Worm (Caenorhabditis elegans) whole organism, young adult: Measurements from ENCODE around the gene Y50E8A.1.

Experiments used
- C06A6.2 ChIP-seq: fragments of 200-800 bp; sonication (Bioruptor generic); conservative IDR thresholded peaks from 2 replicates; pipeline ENCODE4 v1.3.6; 2022; ENCODE audit warnings: missing genetic modification characterization, missing compliant biosample characterization
- Y79H2A.3 ChIP-seq: fragments of 200-800 bp; sonication (Bioruptor generic); conservative IDR thresholded peaks from 2 replicates; pipeline ENCODE4 v1.3.6; 2022; ENCODE audit warnings: missing genetic modification reagents, missing genetic modification characterization, missing compliant biosample characterization
- aptf-2 ChIP-seq: fragments of 200-800 bp; sonication (Bioruptor generic); conservative IDR thresholded peaks from 2 replicates; pipeline ENCODE4 v1.3.6; 2022; ENCODE audit warnings: missing genetic modification reagents, missing genetic modification characterization, missing compliant biosample characterization
- cebp-1 ChIP-seq, 2 experiments: fragments of 200-800 bp in 1 of 2; sonication (Bioruptor generic) in 1 of 2; sonication (generic microtip) in 1 of 2; IDR thresholded peaks in 1 of 2; optimal IDR thresholded peaks in 1 of 2; 2 replicates each; pipeline versions ENCODE4 v1.3.6 to Lab custom; 2017 to 2022; ENCODE audit warnings: missing compliant biosample characterization in 2 of 2, missing genetic modification characterization in 2 of 2, mild to moderate bottlenecking in 1 of 2, missing genetic modification reagents in 1 of 2, moderate library complexity in 1 of 2
- cebp-2 ChIP-seq: fragments of 200-800 bp; sonication (Bioruptor generic); IDR thresholded peaks from 2 replicates; pipeline ENCODE4 v1.3.6; 2022; ENCODE audit warnings: missing genetic modification characterization, missing compliant biosample characterization
- die-1 ChIP-seq: sonication (generic microtip); optimal IDR thresholded peaks from 2 replicates; lab custom pipeline; 2016; ENCODE audit warnings: missing genotype, mild to moderate bottlenecking, missing genetic modification characterization, missing compliant biosample characterization
- fkh-3 ChIP-seq: sonication (generic microtip); optimal IDR thresholded peaks from 2 replicates; lab custom pipeline; 2016; ENCODE audit warnings: mild to moderate bottlenecking, missing genetic modification characterization, missing compliant biosample characterization
- hmg-20 ChIP-seq: fragments of 200-800 bp; sonication (Bioruptor generic); IDR thresholded peaks from 2 replicates; pipeline ENCODE4 v1.3.6; 2022; ENCODE audit warnings: missing genetic modification reagents, missing genetic modification characterization, missing compliant biosample characterization
- lin-54 ChIP-seq: fragments of 200-800 bp; sonication (Bioruptor generic); optimal IDR thresholded peaks from 2 replicates; lab custom pipeline; 2018; ENCODE audit warnings: mild to moderate bottlenecking, missing genetic modification characterization, missing compliant biosample characterization
- unc-130 ChIP-seq: sonication (generic microtip); optimal IDR thresholded peaks from 2 replicates; lab custom pipeline; 2016; ENCODE audit warnings: missing genetic modification reagents, missing genetic modification characterization, missing compliant biosample characterization
- unc-62 ChIP-seq: fragments of 150-350 bp; optimal IDR thresholded peaks from 2 replicates; lab custom pipeline; 2014; ENCODE audit warnings: missing biosample characterization, missing genetic modification reagents, missing genetic modification characterization

DNA sequence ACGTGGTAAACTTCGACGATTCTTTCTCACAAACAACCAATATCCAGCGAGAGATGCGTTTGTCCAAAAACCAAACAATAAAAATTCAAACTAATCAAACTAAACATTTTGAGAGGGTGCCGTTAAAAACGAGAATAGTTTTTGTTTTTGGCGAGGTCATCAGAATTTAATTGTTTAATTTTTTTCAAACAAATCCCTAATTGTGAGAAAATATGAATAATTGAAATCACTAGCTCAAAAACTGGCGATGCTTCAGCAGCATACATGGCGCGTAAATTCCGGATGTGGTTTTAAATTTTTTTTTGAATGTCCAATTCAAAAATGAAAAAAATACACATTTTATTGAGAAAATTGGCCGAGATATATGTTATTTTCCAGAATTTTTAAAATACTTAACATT, 7.2 kb upstream of the Y50E8A.1 start, which contains the start of gene R08A2.1:
- no peak for TF ChIP-seq lin-54 (GFP tag; lab: Kevin White, UChicago)
- no peak for TF ChIP-seq Y79H2A.3 (GFP tag; lab: Robert Waterston, UW)
- TF ChIP-seq fkh-3 (tag; lab: Kevin White, UChicago) = no peak
- TF ChIP-seq unc-130 (GFP tag; lab: Kevin White, UChicago) = no peak
- TF ChIP-seq aptf-2 = no peak
- TF ChIP-seq hmg-20 = no peak
- TF ChIP-seq cebp-2 (GFP tag; lab: Robert Waterston, UW) = no peak
- TF ChIP-seq die-1 (tag; lab: Kevin White, UChicago) = no peak
- no peak for TF ChIP-seq unc-62 (GFP tag; lab: Kevin White, UChicago)
- TF ChIP-seq C06A6.2 = no peak
- no peak for TF ChIP-seq cebp-1 (GFP tag; IDR thresholded peaks at IDR 0.05; lab: Robert Waterston, UW)
- TF ChIP-seq cebp-1 (tag; optimal IDR thresholded peaks at IDR 0.05; lab: Kevin White, UChicago) = no peak
